Worm (Caenorhabditis elegans) whole organism, L1 larva: ENCODE results near the gene F49H6.15.

Experiments used
- C16A3.4 ChIP-seq: fragments of 150-350 bp; optimal IDR thresholded peaks from 2 replicates; lab custom pipeline; 2014; ENCODE audit warnings: missing biosample characterization, missing genetic modification characterization
- alr-1 ChIP-seq: fragments of 200-800 bp; sonication (Bioruptor generic); optimal IDR thresholded peaks from 2 replicates; lab custom pipeline; 2018; ENCODE audit warnings: borderline replicate concordance, mild to moderate bottlenecking, missing genetic modification characterization, missing compliant biosample characterization
- aly-2 ChIP-seq: fragments of 150-350 bp; optimal IDR thresholded peaks from 2 replicates; lab custom pipeline; 2014; ENCODE audit warnings: missing biosample characterization, missing genetic modification characterization
- ama-1 ChIP-seq: fragments of 150-350 bp; optimal IDR thresholded peaks from 2 replicates; lab custom pipeline; 2014
- ceh-82 ChIP-seq, 3 experiments: fragments of 150-350 bp in 1 of 3; sonication (generic microtip) in 2 of 3; optimal IDR thresholded peaks; 2 replicates each; lab custom pipeline; 2014 to 2017; ENCODE audit warnings: missing biosample characterization in 3 of 3, missing genetic modification characterization in 3 of 3
- dpl-1 ChIP-seq, 3 experiments: fragments of 150-350 bp in 2 of 3; sonication (generic microtip) in 1 of 3; optimal IDR thresholded peaks; 2 replicates each; lab custom pipeline; 2014 to 2017; ENCODE audit warnings: missing biosample characterization in 3 of 3, missing genetic modification characterization in 3 of 3, missing genetic modification reagents in 3 of 3
- efl-1 ChIP-seq, 4 experiments: fragments of 150-350 bp; optimal IDR thresholded peaks in 3 of 4; peaks in 1 of 4; 1 replicate in 1 of 4; 2 replicates in 3 of 4; lab custom pipeline; 2014; ENCODE audit warnings: missing biosample characterization in 2 of 4, missing genetic modification characterization in 2 of 4, missing genetic modification reagents in 2 of 4
- egl-13 ChIP-seq: sonication (generic microtip); optimal IDR thresholded peaks from 2 replicates; lab custom pipeline; 2016; ENCODE audit warnings: missing genotype, missing genetic modification reagents, missing genetic modification characterization, missing compliant biosample characterization
- ets-5 ChIP-seq: fragments of 200-800 bp; sonication (Bioruptor generic); IDR thresholded peaks from 2 replicates; pipeline ENCODE4 v1.3.6; 2022; ENCODE audit warnings: missing genetic modification characterization, missing compliant biosample characterization
- fos-1 ChIP-seq: fragments of 150-350 bp; optimal IDR thresholded peaks from 2 replicates; lab custom pipeline; 2014; ENCODE audit warnings: missing biosample characterization, missing genetic modification characterization
- grh-1 ChIP-seq: fragments of 200-800 bp; sonication (Bioruptor generic); IDR thresholded peaks from 2 replicates; pipeline ENCODE4 v1.3.6; 2022; ENCODE audit warnings: missing genetic modification reagents, missing genetic modification characterization, missing compliant biosample characterization
- hlh-4 ChIP-seq: sonication (generic microtip); optimal IDR thresholded peaks from 2 replicates; lab custom pipeline; 2016; ENCODE audit warnings: mild to moderate bottlenecking, missing genetic modification characterization, missing compliant biosample characterization
- jun-1 ChIP-seq: fragments of 150-350 bp; optimal IDR thresholded peaks from 2 replicates; lab custom pipeline; 2014; ENCODE audit warnings: missing biosample characterization, missing genetic modification reagents, missing genetic modification characterization
- lin-13 ChIP-seq: fragments of 150-350 bp; optimal IDR thresholded peaks from 2 replicates; lab custom pipeline; 2014; ENCODE audit warnings: missing biosample characterization, missing genetic modification reagents, missing genetic modification characterization
- lin-14 ChIP-seq: fragments of 200-800 bp; sonication (Bioruptor generic); optimal IDR thresholded peaks from 2 replicates; lab custom pipeline; 2018; ENCODE audit warnings: mild to moderate bottlenecking, missing genetic modification characterization, moderate library complexity, missing compliant biosample characterization
- lin-15B ChIP-seq: fragments of 150-350 bp; sonication (generic microtip); optimal IDR thresholded peaks from 3 replicates; lab custom pipeline; 2014; ENCODE audit warnings: missing biosample characterization, missing genetic modification characterization
- lin-35 ChIP-seq, 2 experiments: fragments of 150-350 bp; optimal IDR thresholded peaks; 2 replicates each; lab custom pipeline; 2014; ENCODE audit warnings: missing biosample characterization in 2 of 2, missing genetic modification characterization in 2 of 2, missing genetic modification reagents in 2 of 2
- lin-39 ChIP-seq: fragments of 150-350 bp; optimal IDR thresholded peaks from 2 replicates; lab custom pipeline; 2014; ENCODE audit warnings: missing biosample characterization, missing genetic modification reagents, missing genetic modification characterization
- mdl-1 ChIP-seq, 2 experiments: fragments of 150-350 bp; optimal IDR thresholded peaks; 2 replicates each; lab custom pipeline; 2014 to 2017; ENCODE audit warnings: missing biosample characterization in 2 of 2, missing genetic modification characterization in 2 of 2, inconsistent platforms in 1 of 2
- nhr-11 ChIP-seq: fragments of 150-350 bp; optimal IDR thresholded peaks from 2 replicates; lab custom pipeline; 2014; ENCODE audit warnings: missing biosample characterization, missing genetic modification characterization
- nhr-76 ChIP-seq: sonication (generic microtip); optimal IDR thresholded peaks from 2 replicates; lab custom pipeline; 2017; ENCODE audit warnings: missing biosample characterization, missing genetic modification characterization
- nhr-84 ChIP-seq: sonication (generic microtip); optimal IDR thresholded peaks from 2 replicates; lab custom pipeline; 2017; ENCODE audit warnings: missing biosample characterization, missing genetic modification characterization
- nhr-85 ChIP-seq: sonication (generic microtip); peaks from one replicate; lab custom pipeline; 2016; ENCODE audit warnings: missing genetic modification characterization, inconsistent platforms, missing compliant biosample characterization
- pax-3 ChIP-seq: fragments of 200-800 bp; sonication (Bioruptor generic); optimal IDR thresholded peaks from 2 replicates; lab custom pipeline; 2018; ENCODE audit warnings: mild to moderate bottlenecking, missing genetic modification characterization, moderate library complexity, missing compliant biosample characterization
- pqm-1 ChIP-seq: sonication (generic microtip); optimal IDR thresholded peaks from 3 replicates; lab custom pipeline; 2017; ENCODE audit warnings: missing biosample characterization, missing genetic modification characterization
- rnt-1 ChIP-seq: sonication (generic microtip); optimal IDR thresholded peaks from 2 replicates; lab custom pipeline; 2016; ENCODE audit warnings: mild to moderate bottlenecking, missing genetic modification characterization, moderate library complexity, missing compliant biosample characterization
- swsn-7 ChIP-seq: sonication (generic microtip); optimal IDR thresholded peaks from 2 replicates; lab custom pipeline; 2016; ENCODE audit warnings: missing genetic modification characterization, missing compliant biosample characterization
- tlp-1 ChIP-seq: fragments of 150-350 bp; optimal IDR thresholded peaks from 2 replicates; lab custom pipeline; 2014; ENCODE audit warnings: missing biosample characterization, missing genetic modification characterization
- unc-130 ChIP-seq: fragments of 150-350 bp; optimal IDR thresholded peaks from 2 replicates; lab custom pipeline; 2017; ENCODE audit warnings: missing biosample characterization, missing genetic modification characterization, inconsistent platforms
- unc-62 ChIP-seq: fragments of 150-350 bp; optimal IDR thresholded peaks from 2 replicates; lab custom pipeline; 2014; ENCODE audit warnings: missing biosample characterization, missing genetic modification reagents, missing genetic modification characterization
- zag-1 ChIP-seq: fragments of 150-350 bp; optimal IDR thresholded peaks from 2 replicates; lab custom pipeline; 2014; ENCODE audit warnings: missing biosample characterization, missing genetic modification characterization
- zip-4 ChIP-seq: fragments of 200-800 bp; sonication (Bioruptor generic); optimal IDR thresholded peaks from 2 replicates; lab custom pipeline; 2018; ENCODE audit warnings: mild to moderate bottlenecking, missing genetic modification characterization, moderate library complexity, missing compliant biosample characterization
- ztf-11 ChIP-seq, 2 experiments: sonication (generic microtip); optimal IDR thresholded peaks; 2 replicates each; lab custom pipeline; 2016 to 2017; ENCODE audit warnings: missing genetic modification characterization in 2 of 2, missing biosample characterization in 1 of 2, missing compliant biosample characterization in 1 of 2
- ztf-4 ChIP-seq: fragments of 150-350 bp; optimal IDR thresholded peaks from 2 replicates; lab custom pipeline; 2014; ENCODE audit warnings: missing biosample characterization, missing genetic modification characterization

Gene F49H6.15

DNA sequence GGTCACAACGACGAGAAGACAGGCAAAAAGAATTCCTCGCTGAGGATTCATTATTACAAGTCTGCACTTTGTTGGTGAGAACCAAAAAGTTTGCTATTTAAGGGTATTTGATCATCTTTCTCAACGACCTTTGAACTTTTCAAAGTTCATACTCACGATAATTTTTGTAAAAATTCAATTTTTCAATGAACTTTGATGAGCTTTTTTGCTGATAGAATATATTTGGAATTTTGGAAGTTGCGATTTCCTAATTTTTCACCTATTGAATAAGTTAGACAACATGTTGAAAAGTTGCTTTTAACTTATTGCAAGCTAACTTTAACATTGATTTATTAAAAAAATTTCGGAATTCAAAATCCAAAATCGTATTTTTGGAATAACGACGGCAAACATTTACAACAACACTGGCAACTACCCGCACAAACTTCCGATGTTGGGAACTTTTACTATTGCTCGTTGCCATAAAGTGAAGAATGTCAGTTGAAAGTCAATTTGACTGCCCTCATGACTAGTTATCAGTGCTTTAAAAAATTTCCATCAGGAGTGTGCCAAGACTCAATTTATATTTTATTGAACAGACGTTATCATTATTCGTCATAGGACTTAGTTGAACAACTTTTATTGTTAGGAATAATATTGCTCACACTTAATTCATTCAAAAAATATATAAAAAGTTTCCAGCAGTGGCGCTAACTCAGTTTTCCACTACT is 3.4 kb downstream of the F49H6.15 start, which contains the start of the genes F49H6.8 and F49H6.5 (continued):
- TF ChIP-seq unc-130 (tag; lab: Kevin White, UChicago) (no peak), C16A3.4 (no peak), efl-1 (optimal IDR thresholded peaks at IDR 0.05; lab: Kevin White, UChicago) (no peak), efl-1 (GFP tag; optimal IDR thresholded peaks at IDR 0.05 in 1 of 2; lab: Kevin White, UChicago) (no peak), ets-5 (GFP tag; lab: Robert Waterston, UW) (no peak), hlh-4 (no peak), rnt-1 (tag; lab: Kevin White, UChicago) (no peak), lin-35 (GFP tag; optimal IDR thresholded peaks at IDR 0.05; lab: Kevin White, UChicago) (peak in 1 of 2 experiments; percentile 20), lin-14 (no peak)
- TF ChIP-seq, all 84 proteins: peak for 3

DNA sequence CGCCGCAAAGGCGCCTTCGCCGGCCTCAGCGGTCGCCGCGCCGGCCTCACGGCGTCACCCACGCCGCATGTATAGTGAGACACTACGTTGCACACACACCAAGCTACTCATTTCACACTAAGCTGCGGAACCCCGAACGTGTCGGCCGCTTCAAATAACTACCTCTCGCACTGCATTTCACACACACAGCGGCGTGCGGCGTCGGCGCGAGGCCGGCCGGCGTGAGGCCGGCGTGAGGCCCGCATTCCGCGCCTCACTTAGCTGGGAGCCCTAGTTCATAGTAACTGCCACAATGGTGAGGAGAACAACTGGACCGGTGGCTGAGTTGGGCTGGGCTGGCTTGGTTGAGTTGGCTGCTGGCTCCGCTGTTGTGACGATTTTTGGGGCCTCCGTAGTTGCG is 4.1 kb downstream of the F49H6.15 start:
- peak; percentile 24 for TF ChIP-seq nhr-85 (tag; lab: Kevin White, UChicago)

DNA sequence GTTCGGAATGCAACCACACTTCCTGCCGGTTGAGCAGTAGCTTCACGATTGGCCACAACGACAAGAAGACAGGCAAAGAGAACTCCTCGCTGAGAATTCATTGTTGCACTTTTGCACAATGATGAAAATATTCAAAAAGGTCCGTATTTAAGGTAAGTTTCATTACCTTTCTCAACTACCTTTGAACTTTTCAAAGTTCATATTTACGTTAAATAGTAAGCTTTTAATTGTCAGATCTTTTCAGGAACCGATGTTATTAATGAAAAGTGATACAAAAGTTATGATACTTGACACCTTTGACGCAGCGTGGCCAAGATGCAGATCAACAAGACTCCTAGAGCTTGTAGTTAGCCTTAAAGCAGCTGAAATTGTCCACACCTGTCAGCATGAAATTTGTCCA is 4.8 kb downstream of the F49H6.15 start, which contains the start of gene F49H6.12:
Gene F49H6.12 (minus strand): TSS at position 101 of the 400 bp plus-strand sequence.
- TF ChIP-seq ceh-82 (tag; optimal IDR thresholded peaks at IDR 0.05; lab: Kevin White, UChicago) (no peak), mdl-1 (tag; optimal IDR thresholded peaks at IDR 0.05; lab: Kevin White, UChicago) (no peak), grh-1 (GFP tag; lab: Robert Waterston, UW) (no peak), aly-2 (tag; lab: Kevin White, UChicago) (no peak), egl-13 (tag; lab: Kevin White, UChicago) (no peak), unc-130 (tag; lab: Kevin White, UChicago) (no peak), ztf-11 (tag; optimal IDR thresholded peaks at IDR 0.05; lab: Kevin White, UChicago) (no peak), jun-1 (tag; lab: Kevin White, UChicago) (no peak), swsn-7 (tag; lab: Kevin White, UChicago) (no peak), lin-15B (no peak), zip-4 (GFP tag; lab: Kevin White, UChicago) (no peak), lin-14 (no peak), rnt-1 (tag; lab: Kevin White, UChicago) (no peak), lin-13 (GFP tag; lab: Kevin White, UChicago) (no peak), fos-1 (tag; lab: Kevin White, UChicago) (no peak)

DNA sequence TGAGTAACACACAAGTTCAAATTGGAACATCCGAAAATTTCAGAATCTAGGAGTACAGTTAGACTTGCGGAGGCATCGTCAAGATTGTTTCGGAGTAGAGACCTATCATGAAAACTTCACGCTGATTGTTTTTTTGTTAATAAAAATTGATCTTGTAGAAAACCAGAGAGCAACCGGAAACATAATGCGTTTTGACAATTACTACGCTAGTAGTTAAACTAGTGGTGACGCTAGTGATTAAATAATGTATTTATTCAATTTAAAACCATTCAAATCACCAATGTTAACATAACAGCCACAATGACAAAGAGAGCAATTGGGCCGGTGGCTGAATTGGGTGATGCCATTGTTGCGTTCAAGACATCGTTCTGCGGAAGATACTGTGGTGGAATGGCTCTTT is 6.5 kb downstream of the F49H6.15 start, which contains the start of gene F49H6.17:
Gene F49H6.17 (plus strand): TSS at position 301 of the 400 bp plus-strand sequence.
- TF ChIP-seq ztf-4 (tag; lab: Kevin White, UChicago) (no peak), dpl-1 (GFP tag; optimal IDR thresholded peaks at IDR 0.05; lab: Kevin White, UChicago) (no peak), nhr-84 (tag; lab: Kevin White, UChicago) (no peak), alr-1 (tag; lab: Kevin White, UChicago) (no peak), tlp-1 (no peak), nhr-11 (tag; lab: Kevin White, UChicago) (no peak), nhr-76 (no peak), zip-4 (GFP tag; lab: Kevin White, UChicago) (no peak), lin-39 (no peak), zag-1 (tag; lab: Kevin White, UChicago) (no peak), pax-3 (tag; lab: Kevin White, UChicago) (no peak), unc-62 (GFP tag; lab: Kevin White, UChicago) (no peak), jun-1 (tag; lab: Kevin White, UChicago) (no peak), lin-35 (GFP tag; optimal IDR thresholded peaks at IDR 0.05; lab: Kevin White, UChicago) (no peak), ama-1 (no peak), pqm-1 (tag; lab: Kevin White, UChicago) (no peak)
- TF ChIP-seq, all 84 proteins: peak for 0
